ENCODE assay signal across 2 worm cellular contexts in genomic region chrIII:3329467-3329866, ce11.
TF ChIP-seq lines count a peak whose summit lies in the region.

No protein-coding gene starts in this region.

TF ChIP-seq in whole organism, L4 larva, 104 proteins besides CTCF, POLR2A, EP300 and RAD21:
- TF ChIP-seq nhr-10 (tag; optimal IDR thresholded peaks at IDR 0.05; lab: Kevin White, UChicago) (no peak), aha-1 (tag; lab: Kevin White, UChicago) (peak; percentile 94)

TF ChIP-seq in whole organism, young adult, 124 proteins besides CTCF, POLR2A, EP300 and RAD21:
- no peak for TF ChIP-seq K12H6.12 (tag; optimal IDR thresholded peaks at IDR 0.05; lab: Kevin White, UChicago)
- no peak for TF ChIP-seq T26A5.8 (tag; optimal IDR thresholded peaks at IDR 0.05; lab: Kevin White, UChicago)
- TF ChIP-seq D2030.7 (GFP tag; IDR thresholded peaks at IDR 0.05; lab: Robert Waterston, UW), result no peak
- no peak for TF ChIP-seq efl-1 (GFP tag; optimal IDR thresholded peaks at IDR 0.05; lab: Kevin White, UChicago)
- 0 out of 2 replicates have a peak, but pooled peaks have one; percentile 17 for TF ChIP-seq zfh-2 (GFP tag; conservative IDR thresholded peaks at IDR 0.05; lab: Robert Waterston, UW)
- TF ChIP-seq pha-4 (tag; optimal IDR thresholded peaks at IDR 0.05; lab: Kevin White, UChicago), result no peak
- no peak for TF ChIP-seq egl-44 (GFP tag; IDR thresholded peaks at IDR 0.05; lab: Robert Waterston, UW)
TF ChIP-seq in whole organism, young adult: peak in this region for 1.
